Worm (Caenorhabditis elegans) whole organism, young adult: ENCODE data around the gene K09B3.1.

Experiments used
- F22D6.2 ChIP-seq: sonication (generic microtip); optimal IDR thresholded peaks from 2 replicates; lab custom pipeline; 2016; ENCODE audit warnings: mild to moderate bottlenecking, missing genetic modification characterization, missing compliant biosample characterization
- F49E8.2 ChIP-seq: sonication (generic microtip); optimal IDR thresholded peaks from 3 replicates; lab custom pipeline; 2017; ENCODE audit warnings: missing genetic modification characterization, mild to moderate bottlenecking, missing compliant biosample characterization, antibody characterized with exemption, moderate library complexity; ENCODE audit not compliant: insufficient read depth
- ama-1 ChIP-seq, 3 experiments: fragments of 150-350 bp in 1 of 3; sonication (generic microtip) in 2 of 3; optimal IDR thresholded peaks; 2 replicates each; lab custom pipeline; 2014 to 2018; ENCODE audit warnings: missing biosample characterization in 2 of 3, missing genetic modification characterization in 2 of 3, missing genetic modification reagents in 2 of 3
- bed-1 ChIP-seq: fragments of 200-800 bp; sonication (Bioruptor generic); IDR thresholded peaks from 2 replicates; pipeline ENCODE4 v1.3.6; 2022; ENCODE audit warnings: missing genetic modification reagents, missing genetic modification characterization, missing compliant biosample characterization
- ceh-79 ChIP-seq: sonication (generic microtip); optimal IDR thresholded peaks from 2 replicates; lab custom pipeline; 2017; ENCODE audit warnings: mild to moderate bottlenecking, missing genetic modification characterization, missing compliant biosample characterization
- chd-7 ChIP-seq: sonication (generic microtip); optimal IDR thresholded peaks from 2 replicates; lab custom pipeline; 2016; ENCODE audit warnings: mild to moderate bottlenecking, missing genetic modification characterization, moderate library complexity, missing compliant biosample characterization
- die-1 ChIP-seq: sonication (generic microtip); optimal IDR thresholded peaks from 2 replicates; lab custom pipeline; 2016; ENCODE audit warnings: missing genotype, mild to moderate bottlenecking, missing genetic modification characterization, missing compliant biosample characterization
- nfya-2 ChIP-seq: fragments of 200-800 bp; sonication (Bioruptor generic); IDR thresholded peaks from 2 replicates; pipeline ENCODE4 v1.3.6; 2022; ENCODE audit warnings: missing genetic modification reagents, missing genetic modification characterization, missing compliant biosample characterization
- nhr-90 ChIP-seq: sonication (generic microtip); optimal IDR thresholded peaks from 2 replicates; lab custom pipeline; 2016; ENCODE audit warnings: missing genotype, mild to moderate bottlenecking, missing genetic modification characterization, missing compliant biosample characterization
- sdz-38 ChIP-seq: sonication (generic microtip); optimal IDR thresholded peaks from 2 replicates; lab custom pipeline; 2016; ENCODE audit warnings: missing genotype, missing genetic modification characterization, missing compliant biosample characterization
- tbp1 ChIP-seq: fragments of 200-800 bp; sonication (Bioruptor generic); optimal IDR thresholded peaks from 2 replicates; lab custom pipeline; 2018; ENCODE audit warnings: mild to moderate bottlenecking, missing genetic modification characterization, missing compliant biosample characterization
- ztf-26 ChIP-seq: sonication (generic microtip); optimal IDR thresholded peaks from 2 replicates; lab custom pipeline; 2017; ENCODE audit warnings: missing genetic modification characterization, missing compliant biosample characterization

- TF ChIP-seq tbp1 (no peak), nhr-90 (tag; lab: Kevin White, UChicago) (no peak), die-1 (tag; lab: Kevin White, UChicago) (no peak), ztf-26 (tag; lab: Kevin White, UChicago) (no peak), nfya-2 (GFP tag; lab: Robert Waterston, UW) (no peak), ceh-79 (tag; lab: Kevin White, UChicago) (no peak), bed-1 (GFP tag; lab: Robert Waterston, UW) (no peak), chd-7 (tag; lab: Kevin White, UChicago) (no peak), ama-1 (optimal IDR thresholded peaks at IDR 0.05; lab: Kevin White, UChicago) (no peak), ama-1 (GFP tag; optimal IDR thresholded peaks at IDR 0.05; lab: Kevin White, UChicago) (no peak), F49E8.2 (tag; lab: Kevin White, UChicago) (no peak), sdz-38 (tag; lab: Kevin White, UChicago) (no peak), F22D6.2 (no peak)
Observed at ce11 chrIV:3821554-3821953, 27.0 kb downstream of the K09B3.1 start.
